Worm (Caenorhabditis elegans): Measurements from ENCODE around the gene sir-2.1.
A peak's percentile ranks its signal among the peaks of the same experiment; 100 is the strongest.

sir-2.1 gene

ce11 chrIV:10341618-10342360 lies 24.2 kb downstream of the sir-2.1 start:
- TF ChIP-seq nfya-1 (tag; optimal IDR thresholded peaks at IDR 0.05; ENCODE audit: insufficient read depth) = peak; percentile 38
- TF ChIP-seq ama-1 (optimal IDR thresholded peaks at IDR 0.05) = peak; percentile 64
- no peak for TF ChIP-seq nhr-237 (tag; optimal IDR thresholded peaks at IDR 0.05)
- TF ChIP-seq unc-62 (GFP tag; optimal IDR thresholded peaks at IDR 0.05) = peak; percentile 6
- peak; percentile 42 for TF ChIP-seq fkh-10 (GFP tag; optimal IDR thresholded peaks at IDR 0.05)
- TF ChIP-seq lin-39 (tag; optimal IDR thresholded peaks at IDR 0.05) = peak; percentile 96
- no peak for TF ChIP-seq elt-1 (tag; optimal IDR thresholded peaks at IDR 0.05)
- TF ChIP-seq pha-4 (tag; optimal IDR thresholded peaks at IDR 0.05) = no peak
- peak; percentile 21 for TF ChIP-seq hmg-11 (tag; optimal IDR thresholded peaks at IDR 0.05)

- no peak for TF ChIP-seq eor-1 (tag; optimal IDR thresholded peaks at IDR 0.05)
- no peak for TF ChIP-seq unc-62 (GFP tag; optimal IDR thresholded peaks at IDR 0.05)
- TF ChIP-seq nhr-11 (tag; optimal IDR thresholded peaks at IDR 0.05) = peak; percentile 36
- peak; percentile 16 for TF ChIP-seq ceh-16 (tag; optimal IDR thresholded peaks at IDR 0.05)
Measured at ce11 chrIV:10339701-10340100, 26.3 kb downstream of the sir-2.1 start.

ce11 chrIV:10337286-10337685 lies 28.7 kb downstream of the sir-2.1 start:
- TF ChIP-seq ama-1 (optimal IDR thresholded peaks at IDR 0.05) = no peak
- TF ChIP-seq unc-39 (tag; optimal IDR thresholded peaks at IDR 0.05) = no peak

- TF ChIP-seq ama-1 (optimal IDR thresholded peaks at IDR 0.05) (no peak), egl-5 (tag; optimal IDR thresholded peaks at IDR 0.05) (peak; percentile 7), pha-4 (tag; optimal IDR thresholded peaks at IDR 0.05) (peak; percentile 19), elt-2 (tag; optimal IDR thresholded peaks at IDR 0.05) (peak; percentile 83), jun-1 (tag; optimal IDR thresholded peaks at IDR 0.05) (peak; percentile 31), mdl-1 (tag; optimal IDR thresholded peaks at IDR 0.05) (no peak), pqm-1 (tag; optimal IDR thresholded peaks at IDR 0.05) (peak; percentile 84)
Measured at ce11 chrIV:10331882-10332281, 34.1 kb downstream of the sir-2.1 start.

ce11 chrIV:10330962-10331361 lies 35.1 kb downstream of the sir-2.1 start:
- TF ChIP-seq daf-12 (tag; optimal IDR thresholded peaks at IDR 0.05) (no peak), egl-5 (tag; optimal IDR thresholded peaks at IDR 0.05) (no peak), ztf-4 (tag; optimal IDR thresholded peaks at IDR 0.05) (no peak), R02D3.7 (tag; optimal IDR thresholded peaks at IDR 0.05) (no peak), fkh-2 (tag; optimal IDR thresholded peaks at IDR 0.05) (no peak), elt-3 (tag; optimal IDR thresholded peaks at IDR 0.05) (peak in 2 of 3 experiments; percentile 57 to 93), nhr-67 (tag; optimal IDR thresholded peaks at IDR 0.05) (no peak), mdl-1 (tag; optimal IDR thresholded peaks at IDR 0.05) (no peak), elt-1 (tag; optimal IDR thresholded peaks at IDR 0.05) (no peak), nhr-23 (tag; optimal IDR thresholded peaks at IDR 0.05) (no peak), nhr-25 (tag; optimal IDR thresholded peaks at IDR 0.05) (peak; percentile 27), pqm-1 (tag; optimal IDR thresholded peaks at IDR 0.05) (peak; percentile 6), nfya-1 (tag; optimal IDR thresholded peaks at IDR 0.05; ENCODE audit: insufficient read depth) (peak; percentile 2), zag-1 (tag; optimal IDR thresholded peaks at IDR 0.05) (no peak), unc-39 (tag; optimal IDR thresholded peaks at IDR 0.05) (no peak), hmg-11 (tag; optimal IDR thresholded peaks at IDR 0.05) (peak; percentile 38), jun-1 (tag; optimal IDR thresholded peaks at IDR 0.05) (no peak), tbx-2 (tag; optimal IDR thresholded peaks at IDR 0.05) (no peak), fkh-10 (GFP tag; optimal IDR thresholded peaks at IDR 0.05) (no peak), snpc-4 (tag; optimal IDR thresholded peaks at IDR 0.05) (no peak), nhr-43 (tag; optimal IDR thresholded peaks at IDR 0.05; ENCODE audit: poor library complexity, severe bottlenecking) (no peak), skn-1 (tag; optimal IDR thresholded peaks at IDR 0.05) (no peak), ztf-11 (tag; optimal IDR thresholded peaks at IDR 0.05) (no peak), ceh-28 (tag; optimal IDR thresholded peaks at IDR 0.05) (no peak), ZK546.5 (tag; optimal IDR thresholded peaks at IDR 0.05) (no peak), eor-1 (tag; optimal IDR thresholded peaks at IDR 0.05) (no peak), nhr-12 (tag; optimal IDR thresholded peaks at IDR 0.05) (no peak), lin-39 (tag; optimal IDR thresholded peaks at IDR 0.05) (no peak), sea-2 (GFP tag; optimal IDR thresholded peaks at IDR 0.05) (no peak), ceh-9 (tag; optimal IDR thresholded peaks at IDR 0.05) (no peak), lin-15B (tag; optimal IDR thresholded peaks at IDR 0.05) (no peak), nhr-76 (tag; optimal IDR thresholded peaks at IDR 0.05) (no peak), lsy-12 (tag; optimal IDR thresholded peaks at IDR 0.05) (no peak), elt-2 (tag; optimal IDR thresholded peaks at IDR 0.05) (peak; percentile 81), ceh-82 (tag; optimal IDR thresholded peaks at IDR 0.05) (no peak), egl-27 (tag; optimal IDR thresholded peaks at IDR 0.05) (no peak), fos-1 (tag; optimal IDR thresholded peaks at IDR 0.05) (no peak)
